Worm (Caenorhabditis elegans): ENCODE measurements around the gene nfx-1.

The nfx-1 gene

DNA sequence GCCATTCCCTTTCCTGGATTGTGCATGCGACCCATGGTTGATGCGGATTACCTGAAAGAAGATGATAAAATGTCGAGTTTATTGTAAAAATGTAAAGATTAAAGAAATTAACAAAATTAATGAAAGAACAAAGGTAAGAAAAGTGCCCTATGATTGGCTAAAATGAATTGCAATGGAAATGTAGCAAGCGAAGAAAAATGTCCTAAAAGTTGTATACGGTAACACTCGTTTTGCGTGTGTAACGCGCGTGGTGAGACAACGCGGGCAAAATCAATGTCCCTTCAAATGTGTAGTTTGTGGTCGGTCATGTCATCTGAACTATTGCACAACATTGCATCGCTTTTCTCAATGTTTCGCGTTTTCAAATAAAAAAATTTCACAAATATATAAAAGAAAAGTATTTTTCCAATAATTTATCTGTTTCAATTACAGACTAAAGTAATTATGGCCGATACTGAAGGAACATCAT lies at the start of gene nfx-1, which contains the start of gene rps-13 (continued):
- peak in 1 of 2 experiments; percentile 34 for TF ChIP-seq let-607 (tag; optimal IDR thresholded peaks at IDR 0.05)

DNA sequence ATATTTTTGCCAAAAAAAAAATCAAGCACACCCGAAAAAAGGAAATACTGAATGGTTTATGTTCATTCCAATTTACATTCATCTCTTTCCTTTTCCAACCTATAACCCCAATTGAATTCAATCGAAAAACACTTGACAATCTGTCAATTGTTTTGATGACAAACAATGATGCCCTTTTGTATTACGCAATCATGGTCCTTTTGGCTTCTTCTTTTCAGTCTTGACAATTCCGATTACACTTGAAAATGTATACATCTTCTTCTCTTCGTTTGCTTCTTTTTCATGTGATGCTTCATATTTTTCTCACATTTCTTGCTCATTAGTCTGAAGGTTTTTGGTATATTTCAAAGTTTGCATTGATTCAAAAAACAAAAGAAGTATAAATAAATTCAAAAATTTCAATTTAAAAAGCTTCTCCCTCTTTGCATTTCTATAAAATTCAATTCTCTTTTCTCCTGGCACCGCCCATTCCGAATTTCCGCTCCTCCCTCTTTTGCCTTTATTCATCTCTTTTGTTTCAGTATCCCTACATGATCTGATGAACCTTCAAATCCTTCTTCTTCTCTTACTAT lies 43.9 kb upstream of the nfx-1 start, which contains the start of gene C56G2.4:
C56G2.4 (plus strand) TSS at position 522 of the 572 bp plus-strand sequence.
- TF ChIP-seq Y67H2A.10 (GFP tag; conservative IDR thresholded peaks at IDR 0.05) (no peak), ama-1 (optimal IDR thresholded peaks at IDR 0.05) (no peak), ama-1 (GFP tag; optimal IDR thresholded peaks at IDR 0.05) (no peak), B0261.1 (tag; optimal IDR thresholded peaks at IDR 0.05) (no peak), Y79H2A.3 (GFP tag; conservative IDR thresholded peaks at IDR 0.05) (no peak), lir-1 (GFP tag; conservative IDR thresholded peaks at IDR 0.05) (no peak), him-1 (tag; optimal IDR thresholded peaks at IDR 0.05) (no peak), nfyb-1 (GFP tag; IDR thresholded peaks at IDR 0.05) (no peak), dpff-1 (tag; optimal IDR thresholded peaks at IDR 0.05) (no peak), B0336.3 (GFP tag; IDR thresholded peaks at IDR 0.05) (no peak), madf-8 (GFP tag; conservative IDR thresholded peaks at IDR 0.05) (no peak), ccch-3 (GFP tag; optimal IDR thresholded peaks at IDR 0.05) (no peak), lag-1 (GFP tag; IDR thresholded peaks at IDR 0.05) (no peak), aptf-2 (GFP tag; conservative IDR thresholded peaks at IDR 0.05) (no peak), madf-6 (GFP tag; IDR thresholded peaks at IDR 0.05) (no peak), nhr-27 (tag; optimal IDR thresholded peaks at IDR 0.05) (no peak), D2030.7 (GFP tag; IDR thresholded peaks at IDR 0.05) (no peak), ztf-18 (tag; optimal IDR thresholded peaks at IDR 0.05) (no peak), akir-1 (GFP tag; optimal IDR thresholded peaks at IDR 0.05) (no peak), repo-1 (tag; optimal IDR thresholded peaks at IDR 0.05) (no peak)

DNA sequence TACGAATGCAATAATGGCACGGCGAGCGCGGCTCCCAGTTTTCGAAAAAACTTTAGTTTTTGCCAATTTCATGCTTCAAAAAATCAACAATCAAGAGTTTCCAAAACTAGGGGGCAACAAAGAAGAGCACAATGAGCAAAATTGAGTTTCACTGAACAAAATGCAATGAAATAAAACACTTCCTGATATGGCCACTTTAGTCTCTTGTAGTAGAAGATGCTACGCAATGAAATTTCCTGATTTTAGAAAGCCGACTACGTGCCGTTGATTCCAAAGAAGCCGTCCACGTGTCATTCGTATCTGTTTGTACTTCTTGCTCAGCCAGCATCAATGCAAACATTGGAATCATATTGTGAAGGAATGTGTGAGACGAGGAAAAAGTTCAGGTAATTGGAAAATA lies 40.8 kb upstream of the nfx-1 start:
- no peak for TF ChIP-seq bed-2 (GFP tag; IDR thresholded peaks at IDR 0.05)
- TF ChIP-seq nhr-120 (GFP tag; IDR thresholded peaks at IDR 0.05): no peak
- no peak for TF ChIP-seq snpc-3.4 (tag; optimal IDR thresholded peaks at IDR 0.05)

DNA sequence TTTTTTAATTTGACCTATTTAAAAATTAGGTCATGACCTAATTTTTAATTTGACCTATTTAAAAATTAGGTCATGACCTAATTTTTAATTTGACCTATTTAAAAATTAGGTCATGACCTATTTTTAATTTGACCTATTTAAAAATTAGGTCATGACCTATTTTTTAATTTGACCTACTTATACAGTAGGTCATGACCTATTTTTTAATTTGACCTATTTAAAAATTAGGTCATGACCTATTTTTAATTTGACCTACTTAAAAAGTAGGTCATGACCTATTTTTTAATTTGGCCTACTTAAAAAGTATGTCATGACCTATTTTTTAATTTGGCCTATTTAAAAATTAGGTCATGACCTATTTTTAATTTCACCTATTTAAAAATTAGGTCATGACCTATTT lies 37.4 kb upstream of the nfx-1 start:
- TF ChIP-seq madf-6 (GFP tag; IDR thresholded peaks at IDR 0.05) (peak; percentile 69), madf-8 (GFP tag; conservative IDR thresholded peaks at IDR 0.05) (peak; percentile 41; the same call in 1 of the 2 replicates)

DNA sequence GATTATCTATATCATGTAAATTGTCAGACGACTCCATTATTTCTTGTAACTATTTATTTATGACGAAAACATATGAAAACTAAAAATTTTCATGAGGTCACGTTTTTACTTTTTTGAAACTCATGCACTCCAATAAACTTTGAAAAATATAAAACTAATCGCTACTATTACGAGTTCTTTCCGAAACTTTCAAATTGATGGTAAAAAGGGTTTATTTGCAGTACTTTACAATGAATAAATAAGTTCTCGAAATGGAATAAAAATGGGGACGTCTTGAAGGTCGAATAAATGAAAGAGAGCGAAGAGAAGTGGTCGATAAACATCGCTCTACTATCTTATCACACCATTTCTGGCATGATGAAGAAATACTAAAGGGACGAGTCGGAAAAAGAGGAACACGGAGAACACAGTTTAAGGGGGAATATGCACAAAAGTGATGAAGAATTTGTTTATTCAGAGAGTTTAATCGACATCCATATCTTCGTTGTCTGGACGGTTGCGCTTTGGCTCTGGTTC lies 35.2 kb upstream of the nfx-1 start, which contains the start of gene let-767:
let-767 (minus strand) TSS at position 51 of the 516 bp plus-strand sequence.
- TF ChIP-seq gei-17 (GFP tag; optimal IDR thresholded peaks at IDR 0.05) (no peak), ekl-4 (GFP tag; IDR thresholded peaks at IDR 0.05) (peak; percentile 32; the same call in 1 of the 2 replicates), madf-3 (GFP tag; IDR thresholded peaks at IDR 0.05) (0 out of 2 replicates have a peak, but pooled peaks have one; percentile 36), lin-35 (GFP tag; optimal IDR thresholded peaks at IDR 0.05) (no peak), nhr-80 (tag; optimal IDR thresholded peaks at IDR 0.05) (peak; percentile 45), rpc-1 (optimal IDR thresholded peaks at IDR 0.05) (no peak), rpc-1 (tag; optimal IDR thresholded peaks at IDR 0.05) (no peak), hsf-1 (GFP tag; IDR thresholded peaks at IDR 0.05) (no peak), hmg-1.2 (GFP tag; IDR thresholded peaks at IDR 0.05) (0 out of 2 replicates have a peak, but pooled peaks have one; percentile 4), Y95B8A.8 (GFP tag; IDR thresholded peaks at IDR 0.05) (no peak)

All from whole organism, young adult.